Worm (Caenorhabditis elegans) whole organism, early embryonic: ENCODE results near the gene Y62E10A.20.

Source experiments
- B0310.2 ChIP-seq: sonication (generic microtip); optimal IDR thresholded peaks from 2 replicates; lab custom pipeline; 2016; ENCODE audit warnings: mild to moderate bottlenecking, missing genetic modification characterization, missing compliant biosample characterization
- aly-1 ChIP-seq: sonication (generic microtip); optimal IDR thresholded peaks from 2 replicates; lab custom pipeline; 2016; ENCODE audit warnings: missing genetic modification characterization, missing compliant biosample characterization
- ama-1 ChIP-seq: fragments of 150-350 bp; optimal IDR thresholded peaks from 2 replicates; lab custom pipeline; 2014
- hnd-1 ChIP-seq: sonication (generic microtip); optimal IDR thresholded peaks from 2 replicates; lab custom pipeline; 2016; ENCODE audit warnings: missing genetic modification characterization, missing compliant biosample characterization
- pes-1 ChIP-seq: fragments of 200-800 bp; sonication (Bioruptor generic); IDR thresholded peaks from 2 replicates; pipeline ENCODE4 v1.3.6; 2022; ENCODE audit warnings: missing genetic modification reagents, missing genetic modification characterization, missing compliant biosample characterization
- sea-1 ChIP-seq: fragments of 200-800 bp; sonication (Bioruptor generic); conservative IDR thresholded peaks from 2 replicates; pipeline ENCODE4 v1.3.6; 2022; ENCODE audit warnings: missing genetic modification characterization, missing compliant biosample characterization

- TF ChIP-seq ama-1 (lab: Kevin White, UChicago): no peak
- no peak for TF ChIP-seq sea-1 (GFP tag; lab: Robert Waterston, UW)
- no peak for TF ChIP-seq pes-1 (GFP tag; lab: Robert Waterston, UW)
- no peak for TF ChIP-seq aly-1 (tag; lab: Kevin White, UChicago)
- no peak for TF ChIP-seq hnd-1
- TF ChIP-seq B0310.2 (tag; lab: Kevin White, UChicago): no peak
Observed at ce11 chrIV:13429240-13429639, 43.3 kb upstream of the Y62E10A.20 start, which contains the start of gene K09B11.4.
